Fruit fly (Drosophila melanogaster) Kc167 (cell line): ENCODE measurements around the gene Spn28Dc.

ENCODE experiments used
- Sin3A ChIP-seq: fragments of >200 bp; optimal IDR thresholded peaks from 2 replicates; lab custom pipeline; 2018; ENCODE audit warnings: missing external identifiers
- h ChIP-seq: fragments of >200 bp; optimal IDR thresholded peaks from 3 replicates; lab custom pipeline; 2018; ENCODE audit warnings: missing external identifiers
- insv ChIP-seq: fragments of >200 bp; optimal IDR thresholded peaks from 3 replicates; lab custom pipeline; 2018; ENCODE audit warnings: missing external identifiers

dm6 chr2L:8009283-8010211 is 2.5 kb upstream of the Spn28Dc start, which contains the start of gene CG12560:
- no peak for TF ChIP-seq h (lab: Kevin White, UChicago)
- TF ChIP-seq Sin3A (lab: Kevin White, UChicago), result no peak
- no peak for TF ChIP-seq insv (lab: Kevin White, UChicago)
